Worm (Caenorhabditis elegans): ENCODE results near the gene B0244.10.

B0244.10 gene

DNA sequence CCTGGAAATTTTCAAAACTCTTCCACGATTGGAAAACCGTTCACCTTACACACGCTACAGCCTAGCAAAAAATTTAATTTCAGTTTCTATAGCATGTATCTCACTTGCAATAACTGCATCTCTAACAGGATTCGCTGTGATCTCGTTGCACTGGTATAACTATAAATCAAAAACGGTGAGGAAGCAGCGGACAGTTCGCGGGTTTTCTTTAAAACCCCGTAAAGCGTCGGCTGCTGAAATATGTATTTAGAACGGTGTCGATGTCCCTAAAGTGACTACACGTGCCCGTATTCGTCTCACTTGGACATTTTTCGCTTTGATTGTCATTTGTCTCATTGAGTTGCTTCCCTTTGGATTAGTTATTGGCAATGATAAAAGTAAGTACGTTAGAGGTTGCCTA is 630 bp upstream of the B0244.10 start:
- TF ChIP-seq nhr-85 (tag) (no peak), hlh-17 (GFP tag; optimal IDR thresholded peaks at IDR 0.05; ENCODE audit: borderline replicate concordance) (no peak), mep-1 (tag; optimal IDR thresholded peaks at IDR 0.05) (no peak), hpl-2 (GFP tag; optimal IDR thresholded peaks at IDR 0.05) (no peak), ztf-4 (tag; optimal IDR thresholded peaks at IDR 0.05) (no peak), sox-4 (tag; optimal IDR thresholded peaks at IDR 0.05) (no peak), ceh-90 (tag; optimal IDR thresholded peaks at IDR 0.05) (no peak), unc-98 (GFP tag; IDR thresholded peaks at IDR 0.05) (no peak)

DNA sequence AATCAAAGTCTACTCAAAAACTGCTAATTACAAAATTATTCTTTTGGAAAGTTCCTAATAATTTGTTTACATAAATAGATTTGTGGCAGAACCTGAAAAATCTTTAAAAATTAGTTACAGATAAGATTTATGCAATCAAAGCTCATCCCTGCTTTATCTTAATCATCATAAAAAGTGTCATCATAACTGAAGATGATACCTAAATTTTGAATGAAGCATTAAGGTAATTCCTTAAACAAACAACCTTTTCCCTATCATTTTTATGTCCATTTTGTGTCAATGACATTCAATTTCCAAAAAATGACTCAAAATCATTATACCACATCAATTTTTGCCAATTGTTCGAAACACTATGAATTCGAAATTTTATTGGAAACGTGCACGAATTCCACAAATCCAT is 2.8 kb downstream of the B0244.10 start, which contains the start of gene B0244.6:
Gene B0244.6, plus strand, starts transcription at position 301 of the 400 bp plus-strand sequence.
- TF ChIP-seq nhr-85 (tag) (no peak), hpl-2 (GFP tag; optimal IDR thresholded peaks at IDR 0.05) (no peak), fos-1 (tag; optimal IDR thresholded peaks at IDR 0.05) (no peak), nhr-84 (tag; optimal IDR thresholded peaks at IDR 0.05) (no peak), fkh-4 (tag; optimal IDR thresholded peaks at IDR 0.05; ENCODE audit: borderline replicate concordance) (no peak), rnt-1 (tag; optimal IDR thresholded peaks at IDR 0.05) (no peak)

DNA sequence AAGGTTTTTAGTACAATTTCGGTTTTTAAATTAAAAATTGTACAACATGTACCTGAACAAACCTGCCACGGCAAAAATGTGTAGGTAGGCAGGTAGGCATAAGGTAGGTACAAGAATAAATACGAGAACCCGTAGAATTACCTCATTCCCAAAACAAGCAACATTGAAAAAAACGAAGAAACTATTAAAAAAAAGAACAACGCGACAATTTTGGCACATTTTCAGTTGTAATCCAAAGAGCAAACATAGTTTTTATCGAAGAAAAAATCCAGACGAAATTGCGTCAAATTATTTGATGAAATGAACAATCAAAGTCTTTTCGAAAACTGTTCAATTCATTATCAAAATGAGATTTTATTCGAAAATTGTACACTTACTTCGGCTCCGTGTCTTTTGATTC is 5.7 kb downstream of the B0244.10 start, which contains the start of gene B0244.16:
Gene B0244.16, plus strand, starts transcription at position 301 of the 400 bp plus-strand sequence.
- TF ChIP-seq efl-1 (optimal IDR thresholded peaks at IDR 0.05) (no peak), efl-1 (GFP tag; optimal IDR thresholded peaks at IDR 0.05 in 1 of 2) (peak in 1 of 2 experiments; percentile 15), ceh-8 (GFP tag; optimal IDR thresholded peaks at IDR 0.05) (no peak), ceh-63 (GFP tag; optimal IDR thresholded peaks at IDR 0.05) (no peak)

DNA sequence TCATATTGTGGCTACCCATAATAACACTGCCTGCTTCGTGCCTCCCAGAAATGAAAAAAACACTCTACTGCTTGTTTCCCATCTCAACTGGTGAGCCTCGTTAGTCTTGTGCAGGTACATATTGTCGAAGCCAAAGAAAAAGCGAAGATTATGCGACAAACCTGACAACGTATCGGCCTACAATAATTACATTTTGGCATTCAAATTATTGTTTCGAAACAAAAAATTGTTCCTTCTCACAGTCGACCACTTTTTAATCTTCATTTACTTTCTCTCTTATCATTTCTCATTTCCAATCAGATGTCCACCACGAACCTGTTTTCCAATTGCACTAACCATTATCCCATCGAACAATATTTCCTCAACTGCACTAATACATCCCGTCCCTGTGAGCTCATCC is 8.1 kb downstream of the B0244.10 start, which contains the start of gene B0244.15:
Gene B0244.15, plus strand, starts transcription at position 301 of the 400 bp plus-strand sequence.
- TF ChIP-seq ceh-90 (tag; optimal IDR thresholded peaks at IDR 0.05) = no peak
- TF ChIP-seq ceh-8 (GFP tag; optimal IDR thresholded peaks at IDR 0.05) = no peak
- TF ChIP-seq nhr-20 (tag; optimal IDR thresholded peaks at IDR 0.05) = no peak
- no peak for TF ChIP-seq skn-1 (tag; optimal IDR thresholded peaks at IDR 0.05)
- TF ChIP-seq pax-3 (tag; optimal IDR thresholded peaks at IDR 0.05) = no peak
- TF ChIP-seq ztf-11 (tag; optimal IDR thresholded peaks at IDR 0.05) = no peak
- no peak for TF ChIP-seq ceh-63 (GFP tag; optimal IDR thresholded peaks at IDR 0.05)
- no peak for TF ChIP-seq efl-1 (optimal IDR thresholded peaks at IDR 0.05)
- TF ChIP-seq efl-1 (GFP tag; optimal IDR thresholded peaks at IDR 0.05 in 1 of 2) = no peak
- no peak for TF ChIP-seq aha-1 (tag; optimal IDR thresholded peaks at IDR 0.05)
- no peak for TF ChIP-seq C04F5.9 (tag; optimal IDR thresholded peaks at IDR 0.05)
- no peak for TF ChIP-seq dsc-1 (tag; optimal IDR thresholded peaks at IDR 0.05)
- no peak for TF ChIP-seq xbp-1 (tag; optimal IDR thresholded peaks at IDR 0.05)
- TF ChIP-seq nhr-71 (tag; optimal IDR thresholded peaks at IDR 0.05) = no peak
- TF ChIP-seq swsn-7 (tag; optimal IDR thresholded peaks at IDR 0.05) = no peak
- TF ChIP-seq isw-1 (GFP tag; IDR thresholded peaks at IDR 0.05) = no peak
- TF ChIP-seq nhr-11 (tag; optimal IDR thresholded peaks at IDR 0.05) = no peak
- TF ChIP-seq snu-23 (GFP tag; optimal IDR thresholded peaks at IDR 0.05) = no peak
- no peak for TF ChIP-seq C34B4.2 (tag; optimal IDR thresholded peaks at IDR 0.05)
- TF ChIP-seq nhr-90 (tag; optimal IDR thresholded peaks at IDR 0.05; ENCODE audit: poor library complexity) = no peak
- no peak for TF ChIP-seq irx-1 (tag; optimal IDR thresholded peaks at IDR 0.05)

DNA sequence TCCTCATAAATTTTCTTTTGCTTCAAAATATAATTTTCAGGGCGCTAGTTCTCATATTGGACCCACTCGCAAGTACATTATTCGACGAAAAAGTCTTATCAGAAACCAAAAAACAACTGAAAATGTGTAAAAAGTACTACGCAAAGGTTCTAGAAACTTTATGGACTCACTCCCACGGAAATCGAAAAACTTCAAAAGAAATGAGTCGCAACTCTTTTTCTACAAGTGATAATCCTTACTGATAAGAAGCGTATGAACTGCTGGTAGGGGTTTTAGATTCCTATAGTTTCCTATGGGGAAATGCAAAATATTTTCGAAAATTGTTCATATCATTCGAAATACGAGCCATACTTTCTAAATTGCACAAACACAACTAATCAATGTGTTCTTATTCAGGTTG is 9.6 kb downstream of the B0244.10 start, which contains the start of gene B0244.5:
Gene B0244.5, plus strand, starts transcription at position 301 of the 400 bp plus-strand sequence.
- TF ChIP-seq nhr-237 (tag; optimal IDR thresholded peaks at IDR 0.05) = no peak
- no peak for TF ChIP-seq lin-14 (GFP tag; optimal IDR thresholded peaks at IDR 0.05)
- no peak for TF ChIP-seq vab-15 (tag; optimal IDR thresholded peaks at IDR 0.05)
- no peak for TF ChIP-seq sox-4 (tag; optimal IDR thresholded peaks at IDR 0.05)
- no peak for TF ChIP-seq nhr-20 (tag; optimal IDR thresholded peaks at IDR 0.05)
- no peak for TF ChIP-seq fkh-10 (GFP tag; optimal IDR thresholded peaks at IDR 0.05)
- no peak for TF ChIP-seq nhr-84 (tag; optimal IDR thresholded peaks at IDR 0.05)
- TF ChIP-seq zip-4 (GFP tag; optimal IDR thresholded peaks at IDR 0.05) = no peak
- no peak for TF ChIP-seq ceh-90 (tag; optimal IDR thresholded peaks at IDR 0.05)
- no peak for TF ChIP-seq hlh-17 (GFP tag; optimal IDR thresholded peaks at IDR 0.05; ENCODE audit: borderline replicate concordance)
- TF ChIP-seq nhr-76 (tag; optimal IDR thresholded peaks at IDR 0.05) = no peak
- TF ChIP-seq xbp-1 (tag; optimal IDR thresholded peaks at IDR 0.05) = no peak
- no peak for TF ChIP-seq ets-5 (GFP tag; IDR thresholded peaks at IDR 0.05)
- TF ChIP-seq unc-130 (tag; optimal IDR thresholded peaks at IDR 0.05) = no peak
- TF ChIP-seq nhr-28 (tag; optimal IDR thresholded peaks at IDR 0.05) = no peak
- no peak for TF ChIP-seq unc-86 (tag; optimal IDR thresholded peaks at IDR 0.05)
- TF ChIP-seq elt-3 (tag; optimal IDR thresholded peaks at IDR 0.05) = no peak
- no peak for TF ChIP-seq hpl-2 (GFP tag; optimal IDR thresholded peaks at IDR 0.05)
- no peak for TF ChIP-seq egl-27 (tag; optimal IDR thresholded peaks at IDR 0.05)
- TF ChIP-seq blmp-1 (tag; optimal IDR thresholded peaks at IDR 0.05) = no peak

Measured in whole organism, L1 larva.